Worm (Caenorhabditis elegans) whole organism, L3 larva: ENCODE results near the gene ttr-45.

Source experiments
- ama-1 ChIP-seq: fragments of 150-350 bp; optimal IDR thresholded peaks from 2 replicates; lab custom pipeline; 2018
- fkh-10 ChIP-seq: sonication (generic microtip); optimal IDR thresholded peaks from 2 replicates; lab custom pipeline; 2017; ENCODE audit warnings: missing biosample characterization, missing genetic modification reagents, missing genetic modification characterization
- mdl-1 ChIP-seq: fragments of 150-350 bp; optimal IDR thresholded peaks from 2 replicates; lab custom pipeline; 2014; ENCODE audit warnings: missing biosample characterization, missing genetic modification characterization
- nhr-237 ChIP-seq: fragments of 150-350 bp; optimal IDR thresholded peaks from 2 replicates; lab custom pipeline; 2014; ENCODE audit warnings: missing biosample characterization, missing genetic modification characterization
- unc-62 ChIP-seq: fragments of 150-350 bp; sonication (generic microtip); optimal IDR thresholded peaks from 4 replicates; lab custom pipeline; 2014; ENCODE audit warnings: missing biosample characterization, missing genetic modification reagents, missing genetic modification characterization

ce11 chrIV:13300591-13300990, 46.6 kb downstream of the ttr-45 start, which contains the start of gene csn-6:
- TF ChIP-seq fkh-10 (GFP tag; lab: Kevin White, UChicago), result no peak
- TF ChIP-seq unc-62 (GFP tag; lab: Kevin White, UChicago), result no peak
- TF ChIP-seq nhr-237 (tag; lab: Kevin White, UChicago), result no peak
- TF ChIP-seq mdl-1 (tag; lab: Kevin White, UChicago), result no peak
- TF ChIP-seq ama-1 (lab: Kevin White, UChicago), result peak; percentile 45
